Worm (Caenorhabditis elegans): ENCODE results near the gene F41E6.5.

- TF ChIP-seq ceh-45 (GFP tag; IDR thresholded peaks at IDR 0.05) = no peak
- TF ChIP-seq pqm-1 (tag; optimal IDR thresholded peaks at IDR 0.05) = no peak
- TF ChIP-seq unc-3 (GFP tag; conservative IDR thresholded peaks at IDR 0.05) = no peak
- TF ChIP-seq unc-3 (tag; optimal IDR thresholded peaks at IDR 0.05) = no peak
- no peak for TF ChIP-seq ceh-9 (tag; optimal IDR thresholded peaks at IDR 0.05)
- no peak for TF ChIP-seq ceh-18 (tag; optimal IDR thresholded peaks at IDR 0.05)
- no peak for TF ChIP-seq unc-55 (GFP tag; optimal IDR thresholded peaks at IDR 0.05)
- no peak for TF ChIP-seq nhr-11 (tag; optimal IDR thresholded peaks at IDR 0.05)
- no peak for TF ChIP-seq ceh-22 (tag; optimal IDR thresholded peaks at IDR 0.05)
Observed at ce11 chrV:8615711-8616110, 12.4 kb downstream of the F41E6.5 start.

Measured in whole organism, late embryonic.